Fruit fly (Drosophila melanogaster) whole organism, embryonic: Measurements from ENCODE around the gene CG7120.

ENCODE experiments used
- CG10209 ChIP-seq: fragments of 200-800 bp; sonication (Bioruptor generic); optimal IDR thresholded peaks from 3 replicates; lab custom pipeline; 2017; ENCODE audit warnings: missing biosample characterization, mild to moderate bottlenecking, missing genetic modification characterization, missing genetic modification reagents
- CG11456 ChIP-seq: fragments of 200-800 bp; sonication (Bioruptor generic); IDR thresholded peaks from 3 replicates; pipeline ENCODE4 v1.3.6; 2022; ENCODE audit warnings: missing biosample characterization, missing genetic modification characterization
- CG11695 ChIP-seq: fragments of 200-800 bp; sonication (Bioruptor generic); IDR thresholded peaks from 3 replicates; pipeline ENCODE4 v1.3.6; 2022; ENCODE audit warnings: missing biosample characterization, missing genetic modification characterization
- CG12071 ChIP-seq: fragments of 200-800 bp; sonication (Bioruptor generic); optimal IDR thresholded peaks from 3 replicates; lab custom pipeline; 2018; ENCODE audit warnings: missing biosample characterization, mild to moderate bottlenecking, missing genetic modification characterization
- CG12219 ChIP-seq: fragments of 200-800 bp; sonication (Bioruptor generic); optimal IDR thresholded peaks from 3 replicates; lab custom pipeline; 2018; ENCODE audit warnings: missing biosample characterization, mild to moderate bottlenecking, missing genetic modification characterization
- CG12659 ChIP-seq: fragments of 200-800 bp; sonication (Bioruptor generic); optimal IDR thresholded peaks from 3 replicates; lab custom pipeline; 2017; ENCODE audit warnings: mild to moderate bottlenecking, missing biosample characterization, missing genetic modification reagents, missing genetic modification characterization
- CG13123 ChIP-seq: fragments of 200-800 bp; sonication (Bioruptor generic); optimal IDR thresholded peaks from 2 replicates; lab custom pipeline; 2016; ENCODE audit warnings: missing biosample characterization, missing genetic modification characterization
- CG13775 ChIP-seq: fragments of 200-800 bp; sonication (Bioruptor generic); optimal IDR thresholded peaks from 3 replicates; lab custom pipeline; 2017; ENCODE audit warnings: missing biosample characterization, mild to moderate bottlenecking, missing genetic modification characterization
- CG14860 ChIP-seq: fragments of 200-800 bp; sonication (Bioruptor generic); IDR thresholded peaks from 3 replicates; pipeline ENCODE4 v1.3.6; 2022; ENCODE audit warnings: missing biosample characterization, missing genetic modification characterization; ENCODE audit not compliant: partially characterized antibody
- CG16815 ChIP-seq: fragments of 200-800 bp; sonication (Bioruptor generic); optimal IDR thresholded peaks from 3 replicates; lab custom pipeline; 2017; ENCODE audit warnings: missing biosample characterization, mild to moderate bottlenecking, missing genetic modification characterization
- CG17328 ChIP-seq: fragments of 200-800 bp; sonication (Bioruptor generic); IDR thresholded peaks from 2 replicates; pipeline ENCODE4 v1.3.6; 2022; ENCODE audit warnings: missing biosample characterization, missing genetic modification characterization
- CG1832 ChIP-seq: fragments of 200-800 bp; sonication (Bioruptor generic); optimal IDR thresholded peaks from 2 replicates; lab custom pipeline; 2017; ENCODE audit warnings: missing biosample characterization, mild to moderate bottlenecking, missing genetic modification characterization, inconsistent platforms
- CG18619 ChIP-seq: fragments of 200-800 bp; sonication (Bioruptor generic); optimal IDR thresholded peaks from 3 replicates; lab custom pipeline; 2017; ENCODE audit warnings: missing biosample characterization, mild to moderate bottlenecking, missing genetic modification characterization
- CG31224 ChIP-seq: fragments of 200-800 bp; sonication (Bioruptor generic); IDR thresholded peaks from 2 replicates; pipeline ENCODE4 v1.3.6; 2022; ENCODE audit warnings: missing biosample characterization, missing genetic modification characterization
- CG4820 ChIP-seq: fragments of 200-800 bp; sonication (Bioruptor generic); optimal IDR thresholded peaks from 3 replicates; lab custom pipeline; 2016; ENCODE audit warnings: missing biosample characterization, missing genetic modification characterization
- CG7556 ChIP-seq: fragments of 200-800 bp; sonication (Bioruptor generic); optimal IDR thresholded peaks from 2 replicates; lab custom pipeline; 2017; ENCODE audit warnings: missing biosample characterization, mild to moderate bottlenecking, missing genetic modification characterization
- CG8388 ChIP-seq: fragments of 200-800 bp; sonication (Bioruptor generic); optimal IDR thresholded peaks from 2 replicates; lab custom pipeline; 2019; ENCODE audit warnings: missing biosample characterization, mild to moderate bottlenecking, missing genetic modification characterization, moderate library complexity
- CG9727 ChIP-seq: fragments of 200-800 bp; sonication (Bioruptor generic); optimal IDR thresholded peaks from 3 replicates; lab custom pipeline; 2017; ENCODE audit warnings: missing biosample characterization, mild to moderate bottlenecking, missing genetic modification characterization
- Dll ChIP-seq: fragments of 200-800 bp; sonication (Bioruptor generic); IDR thresholded peaks from 4 replicates; pipeline ENCODE4 v1.3.6; 2022; ENCODE audit warnings: missing biosample characterization, missing genetic modification characterization; ENCODE audit not compliant: partially characterized antibody
- H15 ChIP-seq: fragments of 200-800 bp; sonication (Bioruptor generic); IDR thresholded peaks from 3 replicates; pipeline ENCODE4 v1.3.6; 2022; ENCODE audit warnings: missing biosample characterization, missing genetic modification characterization
- HLH4C ChIP-seq: fragments of 200-800 bp; sonication (Bioruptor generic); IDR thresholded peaks from 3 replicates; pipeline ENCODE4 v1.3.6; 2022; ENCODE audit warnings: missing biosample characterization, missing genetic modification characterization; ENCODE audit not compliant: partially characterized antibody
- Jarid2 ChIP-seq: fragments of 200-800 bp; sonication (Bioruptor generic); optimal IDR thresholded peaks from 3 replicates; lab custom pipeline; 2017; ENCODE audit warnings: mild to moderate bottlenecking, missing biosample characterization, missing genetic modification reagents, missing genetic modification characterization
- Lpt ChIP-seq: fragments of >200 bp; optimal IDR thresholded peaks from 2 replicates; lab custom pipeline; 2018; ENCODE audit warnings: missing biosample characterization, missing genetic modification characterization
- MBD-R2 ChIP-seq: fragments of 200-800 bp; sonication (Bioruptor generic); IDR thresholded peaks from 2 replicates; pipeline ENCODE4 v1.3.6; 2022; ENCODE audit warnings: missing biosample characterization, missing genetic modification characterization
- Mad ChIP-seq: fragments of 200-800 bp; sonication (Bioruptor generic); optimal IDR thresholded peaks from 2 replicates; lab custom pipeline; 2016; ENCODE audit warnings: missing biosample characterization, missing genetic modification characterization
- Pdp1 ChIP-seq, 2 experiments: fragments of 200-800 bp; sonication (Bioruptor generic); optimal IDR thresholded peaks; 3 replicates each; lab custom pipeline; 2016; ENCODE audit warnings: missing biosample characterization in 2 of 2, missing genetic modification characterization in 2 of 2, mild to moderate bottlenecking in 1 of 2, moderate library complexity in 1 of 2
- Ptx1 ChIP-seq: fragments of 200-800 bp; sonication (Bioruptor generic); IDR thresholded peaks from 2 replicates; pipeline ENCODE4 v1.3.6; 2022; ENCODE audit warnings: missing biosample characterization, missing genetic modification characterization
- Taf1 ChIP-seq: fragments of 200-800 bp; sonication (Bioruptor generic); IDR thresholded peaks from 2 replicates; pipeline ENCODE4 v1.3.6; 2022; ENCODE audit warnings: missing biosample characterization, missing genetic modification characterization
- Xbp1 ChIP-seq: fragments of 200-800 bp; sonication (Bioruptor generic); optimal IDR thresholded peaks from 3 replicates; lab custom pipeline; 2016; ENCODE audit warnings: missing biosample characterization, mild to moderate bottlenecking, missing genetic modification characterization
- Xrp1 ChIP-seq: fragments of 200-800 bp; sonication (Bioruptor generic); IDR thresholded peaks from 2 replicates; pipeline ENCODE4 v1.3.6; 2022; ENCODE audit warnings: missing biosample characterization, missing genetic modification characterization
- abd-A ChIP-seq: fragments of 200-800 bp; sonication (Bioruptor generic); optimal IDR thresholded peaks from 3 replicates; lab custom pipeline; 2019; ENCODE audit warnings: missing biosample characterization, mild to moderate bottlenecking, missing genetic modification characterization, moderate library complexity
- ap ChIP-seq: fragments of 200-800 bp; sonication (Bioruptor generic); IDR thresholded peaks from 2 replicates; pipeline ENCODE4 v1.3.6; 2022; ENCODE audit warnings: missing biosample characterization, missing genetic modification characterization
- dimm ChIP-seq: fragments of 200-800 bp; sonication (Bioruptor generic); IDR thresholded peaks from 2 replicates; pipeline ENCODE4 v1.3.6; 2022; ENCODE audit warnings: missing biosample characterization, missing genetic modification characterization
- gce ChIP-seq: fragments of 200-800 bp; sonication (Bioruptor generic); IDR thresholded peaks from 3 replicates; pipeline ENCODE4 v1.3.6; 2022; ENCODE audit warnings: missing biosample characterization, missing genetic modification characterization
- inv ChIP-seq: fragments of 200-800 bp; sonication (Bioruptor generic); IDR thresholded peaks from 2 replicates; pipeline ENCODE4 v1.3.6; 2022; ENCODE audit warnings: missing biosample characterization, missing genetic modification characterization; ENCODE audit not compliant: partially characterized antibody
- jigr1 ChIP-seq: fragments of 200-800 bp; sonication (Bioruptor generic); IDR thresholded peaks from 3 replicates; pipeline ENCODE4 v1.3.6; 2022; ENCODE audit warnings: missing biosample characterization, missing genetic modification characterization
- lov ChIP-seq, 2 experiments: fragments of 200-800 bp in 1 of 2; fragments of >200 bp in 1 of 2; sonication (Bioruptor generic) in 1 of 2; IDR thresholded peaks in 1 of 2; optimal IDR thresholded peaks in 1 of 2; 2 replicates in 1 of 2; 3 replicates in 1 of 2; pipeline versions ENCODE4 v1.3.6 to Lab custom; 2017 to 2022; ENCODE audit warnings: missing biosample characterization in 1 of 2, missing genetic modification characterization in 1 of 2
- maf-S ChIP-seq: fragments of 200-800 bp; sonication (Bioruptor generic); optimal IDR thresholded peaks from 2 replicates; lab custom pipeline; 2016; ENCODE audit warnings: missing biosample characterization, missing genetic modification characterization
- mam ChIP-seq: fragments of 200-800 bp; sonication (Bioruptor generic); optimal IDR thresholded peaks from 3 replicates; lab custom pipeline; 2016; ENCODE audit warnings: missing biosample characterization, missing genetic modification characterization
- nerfin-2 ChIP-seq: fragments of 200-800 bp; sonication (Bioruptor generic); IDR thresholded peaks from 2 replicates; pipeline ENCODE4 v1.3.6; 2022; ENCODE audit warnings: missing biosample characterization, missing genetic modification characterization; ENCODE audit not compliant: partially characterized antibody
- otp ChIP-seq: fragments of 200-800 bp; sonication (Bioruptor generic); IDR thresholded peaks from 3 replicates; pipeline ENCODE4, ENCODE4 v1.3.6; 2022; ENCODE audit warnings: missing biosample characterization, missing genetic modification characterization
- pan ChIP-seq, 4 experiments: fragments of >200 bp in 3 of 4; fragments of 200-800 bp in 1 of 4; sonication (Bioruptor generic) in 1 of 4; optimal IDR thresholded peaks in 3 of 4; IDR thresholded peaks in 1 of 4; 2 replicates each; pipeline versions ENCODE4 v1.3.6 to Lab custom; 2017 to 2022; ENCODE audit warnings: missing biosample characterization in 2 of 4, missing genetic modification characterization in 2 of 4, mixed read lengths in 1 of 4
- prd ChIP-seq, 3 experiments: fragments of >200 bp in 2 of 3; fragments of 200-800 bp in 1 of 3; sonication (Bioruptor generic) in 1 of 3; optimal IDR thresholded peaks in 2 of 3; IDR thresholded peaks in 1 of 3; 2 replicates in 2 of 3; 3 replicates in 1 of 3; pipeline versions ENCODE4 v1.3.6 to Lab custom; 2017 to 2022; ENCODE audit warnings: missing biosample characterization in 1 of 3, missing genetic modification characterization in 1 of 3
- pros ChIP-seq: fragments of 200-800 bp; sonication (Bioruptor generic); optimal IDR thresholded peaks from 3 replicates; lab custom pipeline; 2019; ENCODE audit warnings: missing biosample characterization, mild to moderate bottlenecking, missing genetic modification characterization, moderate library complexity
- psq ChIP-seq: fragments of 200-800 bp; sonication (Bioruptor generic); optimal IDR thresholded peaks from 2 replicates; lab custom pipeline; 2017; ENCODE audit warnings: missing biosample characterization, missing genetic modification characterization
- sd ChIP-seq: fragments of 200-800 bp; sonication (Bioruptor generic); optimal IDR thresholded peaks from 3 replicates; lab custom pipeline; 2018; ENCODE audit warnings: missing biosample characterization, mild to moderate bottlenecking, missing genetic modification characterization, moderate library complexity
- sim ChIP-seq: fragments of 200-800 bp; sonication (Bioruptor generic); IDR thresholded peaks from 2 replicates; pipeline ENCODE4 v1.3.6; 2022; ENCODE audit warnings: missing biosample characterization, missing genetic modification characterization

Gene CG7120

dm6 chr3L:8398763-8399445 is 3.1 kb downstream of the CG7120 start (continued):
- TF ChIP-seq CG18619 (GFP tag; lab: Kevin White, UChicago) (no peak), CG31224 (GFP tag; lab: Robert Waterston, UW) (no peak), HLH4C (GFP tag; lab: Robert Waterston, UW) (peak; percentile 50; the same call in 1 of the 3 replicates), Dll (no peak), lov (optimal IDR thresholded peaks at IDR 0.05; lab: Kevin White, UChicago) (no peak), lov (GFP tag; IDR thresholded peaks at IDR 0.05; lab: Robert Waterston, UW) (no peak), pros (GFP tag; lab: Kevin White, UChicago) (no peak), pan (optimal IDR thresholded peaks at IDR 0.05; lab: Kevin White, UChicago) (no peak), pan (GFP tag; optimal IDR thresholded peaks at IDR 0.05 in 1 of 2, IDR thresholded peaks at IDR 0.05 in 1 of 2) (peak in 1 of 2 experiments; percentile 15), psq (no peak), Jarid2 (GFP tag; lab: Kevin White, UChicago) (no peak), Ptx1 (peak; percentile 52; the same call in 1 of the 2 replicates), Xrp1 (GFP tag; lab: Robert Waterston, UW) (peak; percentile 64; the same call in 1 of the 2 replicates), sim (GFP tag; lab: Robert Waterston, UW) (no peak), inv (no peak), H15 (GFP tag; lab: Robert Waterston, UW) (no peak), prd (optimal IDR thresholded peaks at IDR 0.05; lab: Kevin White, UChicago) (no peak), prd (GFP tag; IDR thresholded peaks at IDR 0.05; lab: Robert Waterston, UW) (peak; percentile 70; the same call in 2 of the 3 replicates), CG7556 (GFP tag; lab: Kevin White, UChicago) (no peak), Taf1 (GFP tag; lab: Robert Waterston, UW) (no peak), sd (no peak), Mad (peak; percentile 30), mam (peak; percentile 42), CG1832 (GFP tag; lab: Kevin White, UChicago) (no peak), dimm (no peak), CG4820 (peak; percentile 23), jigr1 (GFP tag; lab: Robert Waterston, UW) (0 out of 3 replicates have a peak, but pooled peaks have one; percentile 6), ap (no peak), abd-A (tag; lab: Kevin White, UChicago) (no peak), CG12659 (GFP tag; lab: Kevin White, UChicago) (no peak), CG11456 (GFP tag; lab: Robert Waterston, UW) (peak; percentile 65; the same call in 2 of the 3 replicates), CG13123 (GFP tag; lab: Kevin White, UChicago) (no peak), CG9727 (no peak), Xbp1 (GFP tag; lab: Kevin White, UChicago) (peak; percentile 53), CG14860 (GFP tag; lab: Robert Waterston, UW) (no peak), CG17328 (GFP tag; lab: Robert Waterston, UW) (0 out of 2 replicates have a peak, but pooled peaks have one; percentile 16), maf-S (GFP tag; lab: Kevin White, UChicago) (no peak), CG10209 (GFP tag; lab: Kevin White, UChicago) (no peak), Pdp1 (GFP tag; optimal IDR thresholded peaks at IDR 0.05; lab: Kevin White, UChicago) (peak; percentile 29 to 41), gce (peak; percentile 9; the same call in 1 of the 3 replicates), nerfin-2 (GFP tag; lab: Robert Waterston, UW) (no peak), CG12219 (no peak), MBD-R2 (no peak), CG12071 (no peak), CG8388 (GFP tag; lab: Kevin White, UChicago) (peak; percentile 26), CG16815 (peak; percentile 49), otp (0 out of 3 replicates have a peak, but pooled peaks have one; percentile 36), CG13775 (no peak), CG11695 (0 out of 3 replicates have a peak, but pooled peaks have one; percentile 16), Lpt (GFP tag; lab: Kevin White, UChicago) (no peak)
